Worm (Caenorhabditis elegans): ENCODE measurements around the gene med-2.

The med-2 gene

DNA sequence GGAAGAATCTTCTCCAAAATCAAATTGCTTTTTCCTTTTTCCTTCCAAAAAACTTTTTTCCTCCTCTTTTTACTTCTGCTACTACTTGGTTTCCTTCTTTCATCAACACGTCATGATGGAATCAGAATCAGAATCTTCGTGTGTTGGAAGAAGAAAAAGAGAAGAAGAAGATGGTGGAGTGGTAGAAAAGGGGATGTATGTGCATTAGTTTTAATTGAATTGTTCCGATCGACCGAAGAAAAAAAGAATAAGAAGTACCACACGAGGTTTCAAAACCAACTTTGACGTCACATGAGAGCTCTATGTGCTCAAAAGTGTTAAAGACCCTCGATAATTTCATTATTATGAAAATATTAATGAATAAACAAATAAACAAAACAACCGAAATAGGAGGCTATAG is 30.5 kb downstream of the med-2 start:
- TF ChIP-seq ceh-13 (GFP tag; optimal IDR thresholded peaks at IDR 0.05) (no peak), pes-1 (GFP tag; IDR thresholded peaks at IDR 0.05) (no peak), hmbx-1 (tag; optimal IDR thresholded peaks at IDR 0.05) (no peak), hmg-4 (GFP tag; optimal IDR thresholded peaks at IDR 0.05) (no peak), tbx-37 (GFP tag; conservative IDR thresholded peaks at IDR 0.05) (no peak), flt-1 (GFP tag; IDR thresholded peaks at IDR 0.05) (no peak), sea-1 (GFP tag; conservative IDR thresholded peaks at IDR 0.05) (no peak), B0310.2 (tag; optimal IDR thresholded peaks at IDR 0.05) (no peak), aly-1 (tag; optimal IDR thresholded peaks at IDR 0.05) (no peak), ets-7 (tag; optimal IDR thresholded peaks at IDR 0.05) (no peak), F13C5.2 (tag; optimal IDR thresholded peaks at IDR 0.05) (no peak), tra-4 (tag; optimal IDR thresholded peaks at IDR 0.05) (no peak), ceh-36 (tag; optimal IDR thresholded peaks at IDR 0.05) (no peak), tbx-11 (GFP tag; IDR thresholded peaks at IDR 0.05) (no peak), hnd-1 (tag; optimal IDR thresholded peaks at IDR 0.05) (no peak), ama-1 (optimal IDR thresholded peaks at IDR 0.05) (no peak), scrt-1 (GFP tag; IDR thresholded peaks at IDR 0.05) (no peak)

DNA sequence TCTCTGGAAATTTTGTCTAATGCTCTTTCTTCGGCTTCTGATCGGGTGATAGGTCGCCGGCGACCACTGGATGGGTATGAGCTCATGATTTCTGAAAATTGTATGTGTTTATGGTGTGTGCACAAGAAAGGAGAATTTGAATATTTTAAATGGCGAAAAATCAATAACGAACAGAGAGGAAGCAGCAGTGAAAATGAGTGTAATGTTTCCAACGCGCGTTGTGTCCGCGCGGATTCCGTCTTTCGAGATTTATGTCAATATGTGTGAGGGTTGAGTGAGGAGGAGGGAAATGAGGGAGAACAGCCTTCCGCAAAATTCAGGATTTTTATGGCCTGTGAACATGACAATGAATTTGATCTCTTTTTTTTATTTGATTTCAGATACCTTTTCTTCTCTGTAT is 44.4 kb downstream of the med-2 start, which contains the start of gene flap-1:
Gene flap-1, minus strand, starts transcription at position 101 of the 400 bp plus-strand sequence.
- TF ChIP-seq scrt-1 (GFP tag; IDR thresholded peaks at IDR 0.05), result no peak
- no peak for TF ChIP-seq sea-1 (GFP tag; conservative IDR thresholded peaks at IDR 0.05)
- TF ChIP-seq hmg-4 (GFP tag; optimal IDR thresholded peaks at IDR 0.05), result no peak
- TF ChIP-seq hnd-1 (tag; optimal IDR thresholded peaks at IDR 0.05), result no peak
- TF ChIP-seq ceh-36 (tag; optimal IDR thresholded peaks at IDR 0.05), result no peak
- TF ChIP-seq aly-1 (tag; optimal IDR thresholded peaks at IDR 0.05), result no peak

DNA sequence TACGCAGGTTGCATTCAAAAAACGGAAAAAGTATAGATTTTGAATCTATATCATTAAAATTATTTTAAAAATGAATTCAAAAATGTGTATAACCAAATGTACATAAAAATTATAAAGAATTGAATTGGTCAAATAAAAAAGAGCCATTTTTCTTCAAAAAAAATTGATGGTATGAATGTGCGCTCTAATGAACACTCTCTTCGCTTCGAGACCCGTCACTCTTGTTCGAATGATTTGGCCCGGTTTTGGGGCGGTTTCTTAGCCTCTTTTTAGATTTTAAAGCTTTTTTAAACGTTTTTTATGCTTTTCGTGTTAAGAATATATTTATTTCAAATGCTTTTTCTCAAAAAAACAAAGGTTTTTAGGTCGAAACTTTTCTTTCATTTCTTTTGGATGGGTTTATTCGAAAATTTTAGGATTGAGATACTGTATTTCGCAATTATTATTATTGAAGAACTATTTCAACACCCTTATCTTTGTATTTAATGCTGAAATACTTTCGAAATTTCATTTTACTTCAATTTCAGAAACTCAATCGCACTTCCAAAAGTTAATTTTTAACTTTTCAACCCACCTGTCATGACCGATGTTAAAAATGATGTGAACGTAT is 45.4 kb downstream of the med-2 start, which contains the start of gene inf-1:
Gene inf-1, plus strand, starts transcription at position 577 of the 610 bp plus-strand sequence.
- TF ChIP-seq pes-1 (GFP tag; IDR thresholded peaks at IDR 0.05) (no peak), ets-7 (tag; optimal IDR thresholded peaks at IDR 0.05) (no peak), aly-1 (tag; optimal IDR thresholded peaks at IDR 0.05) (no peak), scrt-1 (GFP tag; IDR thresholded peaks at IDR 0.05) (no peak), hnd-1 (tag; optimal IDR thresholded peaks at IDR 0.05) (no peak), hmg-4 (GFP tag; optimal IDR thresholded peaks at IDR 0.05) (no peak), sea-1 (GFP tag; conservative IDR thresholded peaks at IDR 0.05) (no peak), F13C5.2 (tag; optimal IDR thresholded peaks at IDR 0.05) (no peak), ama-1 (optimal IDR thresholded peaks at IDR 0.05) (no peak), tbx-11 (GFP tag; IDR thresholded peaks at IDR 0.05) (no peak), ceh-13 (GFP tag; optimal IDR thresholded peaks at IDR 0.05) (no peak), ceh-36 (tag; optimal IDR thresholded peaks at IDR 0.05) (no peak), tra-4 (tag; optimal IDR thresholded peaks at IDR 0.05) (no peak)

DNA sequence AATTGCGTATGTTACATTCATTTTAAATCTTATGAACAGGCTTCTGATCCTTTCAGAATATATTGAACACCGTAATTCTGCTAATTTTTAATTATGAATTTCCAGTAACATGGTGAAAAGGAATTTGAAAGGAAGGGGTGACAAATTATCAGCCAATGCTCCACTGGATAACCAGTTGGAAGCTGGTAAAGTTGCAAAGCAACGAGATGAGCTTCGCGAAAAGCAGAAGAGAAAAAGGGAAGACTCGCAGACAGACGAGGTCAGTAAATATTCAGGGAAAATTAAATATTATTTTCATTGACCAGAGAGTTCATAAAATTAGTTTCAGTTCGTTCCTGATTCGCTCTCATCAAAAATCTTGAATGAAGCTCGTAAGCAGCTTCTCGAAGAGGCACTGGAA is 47.6 kb downstream of the med-2 start, which contains the start of gene byn-1:
Gene byn-1, plus strand, starts transcription at position 106 of the 400 bp plus-strand sequence.
- TF ChIP-seq sea-1 (GFP tag; conservative IDR thresholded peaks at IDR 0.05) (no peak), ama-1 (optimal IDR thresholded peaks at IDR 0.05) (peak; percentile 26), ceh-13 (GFP tag; optimal IDR thresholded peaks at IDR 0.05) (no peak), F13C5.2 (tag; optimal IDR thresholded peaks at IDR 0.05) (no peak)

All from whole organism, early embryonic.